Fruit fly (Drosophila melanogaster): ENCODE measurements around the gene Rtel1.

Gene Rtel1

dm6 chrX:5732440-5732839 is 15.1 kb upstream of the Rtel1 start, which contains the start of gene CG15773:
CG15773 (plus strand) TSS chrX:5732740.
- TF ChIP-seq CTCF (optimal IDR thresholded peaks at IDR 0.05) = no peak
- TF ChIP-seq CG8478 (optimal IDR thresholded peaks at IDR 0.05) = no peak

DNA sequence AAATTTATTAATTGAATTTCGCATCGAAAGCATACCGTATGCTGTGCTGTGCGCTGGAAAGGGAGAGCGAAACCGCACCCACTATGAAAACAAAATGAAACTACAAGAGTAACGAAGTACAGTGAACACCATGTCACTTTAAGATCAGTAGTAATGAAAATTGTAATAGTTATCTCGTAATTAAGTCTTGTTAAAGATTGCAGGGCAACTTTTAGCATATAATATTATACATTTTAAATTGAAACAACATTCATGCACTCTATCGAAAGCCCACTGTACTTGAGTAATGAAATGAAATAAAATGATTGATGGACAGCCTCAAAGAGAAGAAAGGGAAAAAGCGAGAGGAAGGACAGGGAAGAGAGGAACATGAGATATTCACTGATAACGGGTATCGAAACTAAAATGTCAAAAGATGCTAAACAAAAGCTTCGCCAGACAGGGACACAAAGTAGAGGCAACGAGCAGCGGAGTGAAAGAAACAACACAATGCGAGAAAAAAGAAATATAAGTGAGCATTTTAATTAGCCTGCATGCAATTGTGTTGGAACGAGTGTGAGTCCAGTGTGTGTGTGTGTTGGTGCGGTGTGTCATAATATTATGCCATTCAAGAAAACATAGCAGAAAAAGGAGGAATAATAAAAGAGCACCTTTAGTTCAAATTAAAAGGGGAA is 12.1 kb upstream of the Rtel1 start:
- TF ChIP-seq CG8478 (optimal IDR thresholded peaks at IDR 0.05) = no peak
- no peak for TF ChIP-seq CTCF (optimal IDR thresholded peaks at IDR 0.05)

DNA sequence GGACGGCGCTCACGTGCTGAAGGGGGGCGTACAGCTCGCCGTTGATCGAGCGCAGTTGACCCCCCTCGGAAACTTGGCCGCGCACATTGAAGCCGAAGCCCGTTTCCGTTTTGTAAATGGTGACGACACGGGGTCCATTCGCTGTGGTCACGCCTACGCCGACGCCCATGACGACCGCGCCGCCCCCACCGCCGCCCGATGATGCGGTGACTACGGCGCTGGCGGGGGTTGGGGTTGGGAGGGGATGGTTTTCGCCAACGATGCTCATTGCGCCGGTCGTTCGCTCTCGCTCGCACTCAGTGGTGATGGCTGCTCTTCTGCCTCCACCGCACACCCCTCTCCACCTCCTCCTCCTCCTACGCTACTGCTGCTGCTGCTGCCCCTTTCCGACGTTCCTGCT is 10.4 kb upstream of the Rtel1 start:
- TF ChIP-seq CTCF (optimal IDR thresholded peaks at IDR 0.05) = no peak
- no peak for TF ChIP-seq CG8478 (optimal IDR thresholded peaks at IDR 0.05)

DNA sequence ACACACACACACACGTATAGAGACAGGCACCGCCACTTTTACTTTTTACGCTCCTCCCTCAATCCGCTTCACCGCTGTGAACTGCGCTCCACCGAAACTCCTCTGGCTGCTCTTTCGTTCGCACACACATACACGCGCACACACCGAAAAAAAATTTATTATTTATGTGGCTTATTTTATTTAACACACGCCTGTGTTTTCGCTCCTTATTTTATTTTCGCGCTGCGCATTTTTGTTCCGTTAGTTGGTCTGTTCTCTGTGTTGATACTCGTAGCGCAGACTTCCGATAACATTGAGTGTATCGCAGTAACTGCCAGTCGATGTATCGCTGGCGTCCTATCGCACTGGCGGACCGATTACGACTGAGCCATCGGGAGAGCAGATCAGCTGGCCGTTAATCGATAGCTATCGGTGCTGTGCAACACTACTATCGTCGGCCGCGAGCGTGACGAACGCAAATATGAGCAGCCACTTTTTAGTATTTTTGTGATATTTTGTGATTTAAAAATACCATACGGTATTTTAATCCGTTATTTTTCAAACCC is 9.8 kb upstream of the Rtel1 start, which contains the start of gene Snx27:
Gene Snx27, minus strand, starts transcription at position 356 of the 545 bp plus-strand sequence.
- TF ChIP-seq CTCF (optimal IDR thresholded peaks at IDR 0.05) (peak; percentile 29 to 45), CG8478 (optimal IDR thresholded peaks at IDR 0.05) (no peak)

- TF ChIP-seq CTCF (optimal IDR thresholded peaks at IDR 0.05) (no peak), CG8478 (optimal IDR thresholded peaks at IDR 0.05) (no peak)
Measured at dm6 chrX:5741625-5742024, 5.9 kb upstream of the Rtel1 start.

- TF ChIP-seq CTCF (optimal IDR thresholded peaks at IDR 0.05) (no peak), CG8478 (optimal IDR thresholded peaks at IDR 0.05) (no peak)
Measured at dm6 chrX:5744277-5744846, 3.2 kb upstream of the Rtel1 start.

dm6 chrX:5744992-5745732 is 2.4 kb upstream of the Rtel1 start:
- TF ChIP-seq CTCF (optimal IDR thresholded peaks at IDR 0.05) (no peak), CG8478 (optimal IDR thresholded peaks at IDR 0.05) (no peak)

dm6 chrX:5745840-5746815 is 1.4 kb upstream of the Rtel1 start:
- TF ChIP-seq CG8478 (optimal IDR thresholded peaks at IDR 0.05) (no peak), CTCF (optimal IDR thresholded peaks at IDR 0.05) (no peak)

DNA sequence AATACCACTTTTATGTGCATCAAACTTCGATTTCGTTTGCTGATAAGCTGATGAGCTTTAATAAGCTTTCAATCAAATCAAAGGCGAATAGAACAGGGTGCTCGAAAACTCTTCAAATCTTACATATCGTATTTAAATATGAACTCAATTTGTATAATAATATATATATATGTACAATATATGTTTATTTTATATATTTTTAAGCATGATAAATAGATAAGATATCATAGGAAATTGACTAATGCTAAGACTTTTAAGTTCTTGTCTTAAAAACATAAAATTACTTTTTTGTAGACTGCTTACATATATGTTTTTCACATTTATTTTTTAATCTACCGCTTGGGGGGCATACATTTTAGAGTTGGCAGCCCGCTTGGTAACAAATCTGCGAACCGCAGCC is 4.4 kb downstream of the Rtel1 start, which contains the start of gene CG15772:
Gene CG15772, plus strand, starts transcription at position 301 of the 400 bp plus-strand sequence.
- TF ChIP-seq CG8478 (optimal IDR thresholded peaks at IDR 0.05) (no peak), CTCF (optimal IDR thresholded peaks at IDR 0.05) (no peak)

DNA sequence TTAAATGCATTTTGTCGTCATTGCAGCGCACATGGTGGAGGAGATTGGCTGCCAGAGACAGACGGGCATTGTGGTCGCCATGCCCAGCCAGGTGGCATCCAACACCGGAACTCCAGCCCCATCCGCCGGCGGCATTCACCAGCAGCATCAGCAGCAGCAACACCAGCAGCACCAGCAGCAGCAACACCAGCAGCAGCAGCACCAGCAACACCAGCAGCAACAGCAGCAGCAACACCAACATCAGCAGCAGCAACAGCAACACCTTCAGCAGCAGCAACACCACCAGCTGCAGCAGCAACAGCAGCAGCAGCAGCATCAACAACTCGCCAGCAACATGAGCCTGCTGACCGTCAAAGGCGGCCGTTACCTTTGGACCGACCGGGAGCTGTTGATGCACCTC is 5.3 kb downstream of the Rtel1 start:
- TF ChIP-seq CG8478 (optimal IDR thresholded peaks at IDR 0.05) (no peak), CTCF (optimal IDR thresholded peaks at IDR 0.05) (no peak)

- no peak for TF ChIP-seq CG8478 (optimal IDR thresholded peaks at IDR 0.05)
- TF ChIP-seq CTCF (optimal IDR thresholded peaks at IDR 0.05) = peak; percentile 11 to 38
Measured at dm6 chrX:5754837-5755828, 7.6 kb downstream of the Rtel1 start, which contains the start of the genes lin-52 and CG15771. lin-52 (minus strand) TSS chrX:5754958. CG15771 (plus strand) TSS chrX:5755574.

- TF ChIP-seq CTCF (optimal IDR thresholded peaks at IDR 0.05) (no peak), CG8478 (optimal IDR thresholded peaks at IDR 0.05) (no peak)
Measured at dm6 chrX:5756146-5756545, 8.6 kb downstream of the Rtel1 start.

DNA sequence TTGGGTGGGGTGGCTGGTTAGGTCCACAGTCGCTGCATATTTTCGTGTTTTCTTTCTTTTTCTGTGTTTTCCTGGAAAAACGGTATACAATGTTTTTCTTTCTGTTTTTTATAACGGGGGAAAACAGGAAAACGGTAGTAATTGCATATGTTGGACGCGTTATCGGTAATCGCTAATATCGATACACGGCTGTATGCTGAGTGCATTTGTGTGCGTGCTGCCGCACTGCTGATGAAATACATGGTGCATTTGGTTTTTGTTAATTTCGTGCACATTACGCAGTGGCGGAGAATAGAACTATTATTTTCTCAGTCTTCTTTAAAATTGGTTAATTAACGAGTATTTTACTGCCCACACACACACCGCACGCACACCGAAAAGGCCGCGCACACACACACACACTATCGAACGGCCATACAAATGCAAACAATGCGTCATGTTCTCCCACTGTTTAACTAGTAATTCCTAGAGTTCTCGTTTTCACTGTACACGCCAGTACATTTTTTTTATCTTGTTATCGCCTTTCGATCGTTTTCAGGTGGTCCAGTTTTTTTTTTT is 16.0 kb downstream of the Rtel1 start:
- TF ChIP-seq CTCF (optimal IDR thresholded peaks at IDR 0.05) = no peak
- TF ChIP-seq CG8478 (optimal IDR thresholded peaks at IDR 0.05) = no peak
